Worm (Caenorhabditis elegans) whole organism, young adult: ENCODE measurements around the gene W04G3.12.

ENCODE experiments used
- B0019.2 ChIP-seq: fragments of 200-800 bp; sonication (Bioruptor generic); conservative IDR thresholded peaks from 2 replicates; pipeline ENCODE4 v1.3.6; 2022; ENCODE audit warnings: missing genetic modification reagents, missing genetic modification characterization, missing compliant biosample characterization
- B0035.1 ChIP-seq: sonication (generic microtip); optimal IDR thresholded peaks from 2 replicates; lab custom pipeline; 2016; ENCODE audit warnings: missing genetic modification characterization, mild to moderate bottlenecking, missing compliant biosample characterization, missing genotype, missing genetic modification reagents
- F23B12.7 ChIP-seq: sonication (generic microtip); optimal IDR thresholded peaks from 2 replicates; lab custom pipeline; 2017; ENCODE audit warnings: missing genetic modification characterization, mild to moderate bottlenecking, missing compliant biosample characterization, antibody characterized with exemption, moderate library complexity; ENCODE audit not compliant: insufficient read depth
- F49E8.2 ChIP-seq: sonication (generic microtip); optimal IDR thresholded peaks from 3 replicates; lab custom pipeline; 2017; ENCODE audit warnings: missing genetic modification characterization, mild to moderate bottlenecking, missing compliant biosample characterization, antibody characterized with exemption, moderate library complexity; ENCODE audit not compliant: insufficient read depth
- F52B5.7 ChIP-seq: sonication (generic microtip); optimal IDR thresholded peaks from 2 replicates; lab custom pipeline; 2016; ENCODE audit warnings: mild to moderate bottlenecking, missing genetic modification characterization, missing compliant biosample characterization
- K11D2.4 ChIP-seq: fragments of 200-800 bp; sonication (Bioruptor generic); IDR thresholded peaks from 2 replicates; pipeline ENCODE4 v1.3.6; 2022; ENCODE audit warnings: missing genetic modification reagents, missing genetic modification characterization, missing compliant biosample characterization
- Y53F4B.3 ChIP-seq: fragments of 200-800 bp; sonication (Bioruptor generic); IDR thresholded peaks from 2 replicates; pipeline ENCODE4 v1.3.6; 2022; ENCODE audit warnings: missing genetic modification reagents, missing genetic modification characterization, missing compliant biosample characterization
- Y56A3A.18 ChIP-seq: fragments of 200-800 bp; sonication (Bioruptor generic); IDR thresholded peaks from 2 replicates; pipeline ENCODE4 v1.3.6; 2022; ENCODE audit warnings: missing genetic modification reagents, missing genetic modification characterization, missing compliant biosample characterization
- Y67H2A.10 ChIP-seq: fragments of 200-800 bp; sonication (Bioruptor generic); conservative IDR thresholded peaks from 2 replicates; pipeline ENCODE4 v1.3.6; 2022; ENCODE audit warnings: missing genetic modification reagents, missing genetic modification characterization, missing compliant biosample characterization
- Y79H2A.3 ChIP-seq: fragments of 200-800 bp; sonication (Bioruptor generic); conservative IDR thresholded peaks from 2 replicates; pipeline ENCODE4 v1.3.6; 2022; ENCODE audit warnings: missing genetic modification reagents, missing genetic modification characterization, missing compliant biosample characterization
- akir-1 ChIP-seq: fragments of 200-800 bp; sonication (Bioruptor generic); optimal IDR thresholded peaks from 2 replicates; lab custom pipeline; 2018; ENCODE audit warnings: mild to moderate bottlenecking, missing genetic modification characterization, moderate library complexity, missing compliant biosample characterization
- ama-1 ChIP-seq, 3 experiments: fragments of 150-350 bp in 1 of 3; sonication (generic microtip) in 2 of 3; optimal IDR thresholded peaks; 2 replicates each; lab custom pipeline; 2014 to 2018; ENCODE audit warnings: missing biosample characterization in 2 of 3, missing genetic modification characterization in 2 of 3, missing genetic modification reagents in 2 of 3
- atf-7 ChIP-seq: sonication (generic microtip); optimal IDR thresholded peaks from 2 replicates; lab custom pipeline; 2017; ENCODE audit warnings: mild to moderate bottlenecking, missing genetic modification characterization, missing compliant biosample characterization
- athp-1 ChIP-seq: sonication (generic microtip); optimal IDR thresholded peaks from 2 replicates; lab custom pipeline; 2017; ENCODE audit warnings: mild to moderate bottlenecking, missing genetic modification characterization, missing compliant biosample characterization
- attf-5 ChIP-seq: fragments of 200-800 bp; sonication (Bioruptor generic); optimal IDR thresholded peaks from 2 replicates; lab custom pipeline; 2018; ENCODE audit warnings: mild to moderate bottlenecking, missing genetic modification characterization, missing compliant biosample characterization
- bed-1 ChIP-seq: fragments of 200-800 bp; sonication (Bioruptor generic); IDR thresholded peaks from 2 replicates; pipeline ENCODE4 v1.3.6; 2022; ENCODE audit warnings: missing genetic modification reagents, missing genetic modification characterization, missing compliant biosample characterization
- ceh-27 ChIP-seq: fragments of 200-800 bp; sonication (Bioruptor generic); optimal IDR thresholded peaks from 2 replicates; lab custom pipeline; 2018; ENCODE audit warnings: mild to moderate bottlenecking, missing genetic modification characterization, moderate library complexity, missing compliant biosample characterization
- ceh-58 ChIP-seq: fragments of 200-800 bp; sonication (Bioruptor generic); IDR thresholded peaks from 2 replicates; pipeline ENCODE4 v1.3.6; 2022; ENCODE audit warnings: missing genetic modification characterization, missing compliant biosample characterization
- chd-7 ChIP-seq: sonication (generic microtip); optimal IDR thresholded peaks from 2 replicates; lab custom pipeline; 2016; ENCODE audit warnings: mild to moderate bottlenecking, missing genetic modification characterization, moderate library complexity, missing compliant biosample characterization
- dox-1 ChIP-seq: fragments of 200-800 bp; sonication (Bioruptor generic); IDR thresholded peaks from 2 replicates; pipeline ENCODE4 v1.3.6; 2022; ENCODE audit warnings: missing genetic modification reagents, missing genetic modification characterization, missing compliant biosample characterization
- dpl-1 ChIP-seq: fragments of 150-350 bp; optimal IDR thresholded peaks from 2 replicates; lab custom pipeline; 2014; ENCODE audit warnings: missing biosample characterization, missing genetic modification reagents, missing genetic modification characterization
- hmg-1.2 ChIP-seq: fragments of 200-800 bp; sonication (Bioruptor generic); IDR thresholded peaks from 2 replicates; pipeline ENCODE4 v1.3.6; 2022; ENCODE audit warnings: missing genetic modification reagents, missing genetic modification characterization, missing compliant biosample characterization
- hmg-20 ChIP-seq: fragments of 200-800 bp; sonication (Bioruptor generic); IDR thresholded peaks from 2 replicates; pipeline ENCODE4 v1.3.6; 2022; ENCODE audit warnings: missing genetic modification reagents, missing genetic modification characterization, missing compliant biosample characterization
- lin-26 ChIP-seq: fragments of 200-800 bp; sonication (Bioruptor generic); IDR thresholded peaks from 2 replicates; pipeline ENCODE4 v1.3.6; 2022; ENCODE audit warnings: missing genetic modification reagents, missing genetic modification characterization, missing compliant biosample characterization
- lin-35 ChIP-seq, 3 experiments: fragments of 150-350 bp in 2 of 3; sonication (generic microtip) in 1 of 3; optimal IDR thresholded peaks; 2 replicates each; lab custom pipeline; 2014 to 2018; ENCODE audit warnings: missing biosample characterization in 3 of 3, missing genetic modification characterization in 3 of 3, missing genetic modification reagents in 3 of 3
- lin-40 ChIP-seq: sonication (generic microtip); optimal IDR thresholded peaks from 2 replicates; lab custom pipeline; 2016; ENCODE audit warnings: missing genetic modification characterization, mild to moderate bottlenecking, missing compliant biosample characterization, missing genotype, missing genetic modification reagents
- lin-54 ChIP-seq: fragments of 200-800 bp; sonication (Bioruptor generic); optimal IDR thresholded peaks from 2 replicates; lab custom pipeline; 2018; ENCODE audit warnings: mild to moderate bottlenecking, missing genetic modification characterization, missing compliant biosample characterization
- lsl-1 ChIP-seq: fragments of 200-800 bp; sonication (Bioruptor generic); optimal IDR thresholded peaks from 2 replicates; lab custom pipeline; 2018; ENCODE audit warnings: mild to moderate bottlenecking, missing genetic modification characterization, moderate library complexity, missing compliant biosample characterization
- lsy-27 ChIP-seq: sonication (generic microtip); optimal IDR thresholded peaks from 2 replicates; lab custom pipeline; 2017; ENCODE audit warnings: missing genetic modification characterization, mild to moderate bottlenecking, missing compliant biosample characterization, antibody characterized with exemption, missing genotype, borderline replicate concordance; ENCODE audit not compliant: insufficient read depth
- mcd-1 ChIP-seq: fragments of 200-800 bp; sonication (Bioruptor generic); IDR thresholded peaks from 2 replicates; pipeline ENCODE4 v1.3.6; 2022; ENCODE audit warnings: missing genetic modification reagents, missing genetic modification characterization, missing compliant biosample characterization
- mxl-1 ChIP-seq: sonication (generic microtip); optimal IDR thresholded peaks from 2 replicates; lab custom pipeline; 2016; ENCODE audit warnings: missing genetic modification characterization, missing compliant biosample characterization
- nfya-1 ChIP-seq: sonication (generic microtip); optimal IDR thresholded peaks from 2 replicates; lab custom pipeline; 2017; ENCODE audit warnings: antibody characterized with exemption, missing compliant biosample characterization, missing genetic modification characterization, borderline replicate concordance; ENCODE audit not compliant: insufficient read depth
- nfya-2 ChIP-seq: fragments of 200-800 bp; sonication (Bioruptor generic); IDR thresholded peaks from 2 replicates; pipeline ENCODE4 v1.3.6; 2022; ENCODE audit warnings: missing genetic modification reagents, missing genetic modification characterization, missing compliant biosample characterization
- nhr-120 ChIP-seq: fragments of 200-800 bp; sonication (Bioruptor generic); IDR thresholded peaks from 2 replicates; pipeline ENCODE4 v1.3.6; 2022; ENCODE audit warnings: missing genetic modification characterization, missing compliant biosample characterization
- pbrm-1 ChIP-seq: fragments of 200-800 bp; sonication (Bioruptor generic); IDR thresholded peaks from 2 replicates; pipeline ENCODE4 v1.3.6; 2022; ENCODE audit warnings: missing genetic modification reagents, missing genetic modification characterization, missing compliant biosample characterization
- rec-8 ChIP-seq, 2 experiments: sonication (generic microtip); optimal IDR thresholded peaks; 2 replicates each; lab custom pipeline; 2016; ENCODE audit warnings: mild to moderate bottlenecking in 2 of 2, missing genetic modification characterization in 2 of 2, missing genetic modification reagents in 2 of 2, missing genotype in 2 of 2, missing biosample characterization in 1 of 2, missing compliant biosample characterization in 1 of 2, moderate library complexity in 1 of 2
- tbx-9 ChIP-seq: sonication (generic microtip); optimal IDR thresholded peaks from 2 replicates; lab custom pipeline; 2016; ENCODE audit warnings: borderline replicate concordance, missing genetic modification characterization, inconsistent platforms, missing compliant biosample characterization
- unc-62 ChIP-seq: fragments of 150-350 bp; optimal IDR thresholded peaks from 2 replicates; lab custom pipeline; 2014; ENCODE audit warnings: missing biosample characterization, missing genetic modification reagents, missing genetic modification characterization
- zfh-2 ChIP-seq: fragments of 200-800 bp; sonication (Bioruptor generic); conservative IDR thresholded peaks from 2 replicates; pipeline ENCODE4 v1.3.6; 2022; ENCODE audit warnings: missing genetic modification reagents, missing genetic modification characterization, missing compliant biosample characterization
- ztf-22 ChIP-seq: fragments of 200-800 bp; sonication (Bioruptor generic); optimal IDR thresholded peaks from 2 replicates; lab custom pipeline; 2018; ENCODE audit warnings: mild to moderate bottlenecking, missing genetic modification characterization, moderate library complexity, missing compliant biosample characterization
- ztf-3 ChIP-seq: fragments of 200-800 bp; sonication (Bioruptor generic); optimal IDR thresholded peaks from 2 replicates; lab custom pipeline; 2018; ENCODE audit warnings: mild to moderate bottlenecking, missing genetic modification characterization, missing compliant biosample characterization

The W04G3.12 gene

ce11 chrX:11059744-11060143 lies 16.9 kb downstream of the W04G3.12 start, which contains the start of gene lpr-6:
TSS of gene lpr-6 (plus strand) at chrX:11059994.
- TF ChIP-seq ceh-58 (GFP tag; lab: Robert Waterston, UW) (no peak), lin-54 (no peak), mcd-1 (GFP tag; lab: Robert Waterston, UW) (no peak), ztf-3 (no peak), dpl-1 (GFP tag; lab: Kevin White, UChicago) (no peak), chd-7 (no peak), B0035.1 (no peak), lin-40 (tag; lab: Kevin White, UChicago) (no peak), bed-1 (no peak), mxl-1 (tag; lab: Kevin White, UChicago) (no peak), Y67H2A.10 (GFP tag; lab: Robert Waterston, UW) (no peak), ceh-27 (GFP tag; lab: Kevin White, UChicago) (no peak), K11D2.4 (GFP tag; lab: Robert Waterston, UW) (no peak), hmg-20 (GFP tag; lab: Robert Waterston, UW) (no peak), lin-35 (GFP tag; optimal IDR thresholded peaks at IDR 0.05; lab: Kevin White, UChicago) (no peak), nfya-1 (tag; lab: Kevin White, UChicago) (no peak), rec-8 (tag; optimal IDR thresholded peaks at IDR 0.05; lab: Kevin White, UChicago) (no peak), lsl-1 (GFP tag; lab: Kevin White, UChicago) (no peak)

DNA sequence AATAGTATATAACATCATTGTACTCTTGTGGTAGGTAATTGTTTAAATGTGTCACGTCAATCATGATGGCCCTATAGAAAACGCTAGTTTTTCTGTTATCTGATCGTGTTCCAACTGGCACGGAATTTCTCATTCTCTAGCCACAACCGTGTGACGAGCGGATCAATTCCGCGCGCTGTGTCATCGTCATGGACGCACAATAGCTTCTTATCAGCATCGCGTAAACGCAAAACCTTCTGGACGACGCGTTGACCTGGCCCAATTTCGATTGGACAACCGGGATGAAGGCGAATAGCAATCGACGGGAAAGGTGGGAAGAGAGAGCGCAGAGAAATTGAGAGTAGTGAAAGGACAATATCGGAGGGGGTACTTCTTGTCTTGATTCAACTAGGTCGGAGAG lies 19.6 kb downstream of the W04G3.12 start, which contains the start of gene lpr-3:
TSS of gene lpr-3 (plus strand) at position 374 of the 400 bp plus-strand sequence.
- TF ChIP-seq chd-7 (no peak), ztf-22 (GFP tag; lab: Kevin White, UChicago) (no peak), bed-1 (no peak), F23B12.7 (tag; lab: Kevin White, UChicago) (no peak), lin-26 (GFP tag; lab: Robert Waterston, UW) (no peak), akir-1 (GFP tag; lab: Kevin White, UChicago) (no peak), Y56A3A.18 (no peak), athp-1 (tag; lab: Kevin White, UChicago) (no peak), Y53F4B.3 (GFP tag; lab: Robert Waterston, UW) (no peak), lin-40 (tag; lab: Kevin White, UChicago) (no peak), Y79H2A.3 (GFP tag; lab: Robert Waterston, UW) (no peak), K11D2.4 (GFP tag; lab: Robert Waterston, UW) (no peak), nhr-120 (GFP tag; lab: Robert Waterston, UW) (no peak), hmg-20 (GFP tag; lab: Robert Waterston, UW) (no peak), atf-7 (tag; lab: Kevin White, UChicago) (no peak), pbrm-1 (GFP tag; lab: Robert Waterston, UW) (no peak)

ce11 chrX:11053615-11054014 lies 23.0 kb downstream of the W04G3.12 start, which contains the start of gene C09F12.2:
TSS of gene C09F12.2 (plus strand) at chrX:11053915.
- TF ChIP-seq nfya-2 (GFP tag; lab: Robert Waterston, UW) (no peak), hmg-1.2 (GFP tag; lab: Robert Waterston, UW) (no peak), F23B12.7 (tag; lab: Kevin White, UChicago) (no peak), Y79H2A.3 (GFP tag; lab: Robert Waterston, UW) (no peak), lsy-27 (tag; lab: Kevin White, UChicago) (no peak), unc-62 (GFP tag; lab: Kevin White, UChicago) (no peak), ama-1 (optimal IDR thresholded peaks at IDR 0.05; lab: Kevin White, UChicago) (no peak), ama-1 (GFP tag; optimal IDR thresholded peaks at IDR 0.05; lab: Kevin White, UChicago) (no peak), dox-1 (GFP tag; lab: Robert Waterston, UW) (no peak), Y56A3A.18 (no peak), attf-5 (GFP tag; lab: Kevin White, UChicago) (no peak), F49E8.2 (tag; lab: Kevin White, UChicago) (no peak), F52B5.7 (tag; lab: Kevin White, UChicago) (no peak), athp-1 (tag; lab: Kevin White, UChicago) (no peak), Y67H2A.10 (GFP tag; lab: Robert Waterston, UW) (no peak), tbx-9 (tag; lab: Kevin White, UChicago) (no peak), zfh-2 (GFP tag; lab: Robert Waterston, UW) (no peak), nhr-120 (GFP tag; lab: Robert Waterston, UW) (no peak), B0019.2 (GFP tag; lab: Robert Waterston, UW) (no peak)
